Worm (Caenorhabditis elegans) whole organism, L2 larva: ENCODE measurements around the gene catp-6.

Experiments
- alr-1 ChIP-seq: fragments of 150-350 bp; optimal IDR thresholded peaks from 2 replicates; lab custom pipeline; 2014; ENCODE audit warnings: missing biosample characterization, missing genetic modification characterization
- nhr-10 ChIP-seq: sonication (generic microtip); optimal IDR thresholded peaks from 2 replicates; lab custom pipeline; 2017; ENCODE audit warnings: missing biosample characterization, missing genetic modification characterization

DNA sequence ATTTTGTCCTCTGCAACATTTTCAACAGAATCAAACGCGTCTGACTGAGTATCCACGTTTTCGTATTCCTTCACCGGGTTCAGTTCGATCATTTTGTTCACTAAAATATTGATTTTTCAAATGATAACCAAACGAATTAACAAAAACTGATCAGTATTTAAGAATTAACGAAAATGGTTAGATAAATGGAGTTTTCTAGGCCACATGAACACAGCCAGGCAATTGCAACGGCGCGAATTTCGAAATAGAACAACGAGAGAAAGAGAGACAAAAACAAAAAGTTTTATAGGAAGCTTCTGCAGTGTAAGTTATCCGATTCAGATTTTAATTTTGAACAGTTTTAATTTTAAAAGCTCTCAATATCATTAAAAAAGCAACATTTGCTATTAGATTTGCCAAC, 46.8 kb downstream of the catp-6 start, which contains the start of gene sna-2:
- TF ChIP-seq alr-1 (tag; lab: Kevin White, UChicago) (no peak), nhr-10 (tag; lab: Kevin White, UChicago) (no peak)
